Fruit fly (Drosophila melanogaster) Kc167 (cell line): ENCODE results near the gene CG5160.

Source experiments
- Myc ChIP-seq: fragments of >200 bp; optimal IDR thresholded peaks from 2 replicates; lab custom pipeline; 2017; ENCODE audit warnings: missing external identifiers
- h ChIP-seq: fragments of >200 bp; optimal IDR thresholded peaks from 3 replicates; lab custom pipeline; 2018; ENCODE audit warnings: missing external identifiers
- insv ChIP-seq: fragments of >200 bp; optimal IDR thresholded peaks from 3 replicates; lab custom pipeline; 2018; ENCODE audit warnings: missing external identifiers
- psq ChIP-seq: fragments of >200 bp; optimal IDR thresholded peaks from 2 replicates; lab custom pipeline; 2017; ENCODE audit warnings: missing external identifiers
- ttk ChIP-seq: sonication (Bioruptor generic); optimal IDR thresholded peaks from 2 replicates; lab custom pipeline; 2017; ENCODE audit warnings: missing external identifiers

DNA sequence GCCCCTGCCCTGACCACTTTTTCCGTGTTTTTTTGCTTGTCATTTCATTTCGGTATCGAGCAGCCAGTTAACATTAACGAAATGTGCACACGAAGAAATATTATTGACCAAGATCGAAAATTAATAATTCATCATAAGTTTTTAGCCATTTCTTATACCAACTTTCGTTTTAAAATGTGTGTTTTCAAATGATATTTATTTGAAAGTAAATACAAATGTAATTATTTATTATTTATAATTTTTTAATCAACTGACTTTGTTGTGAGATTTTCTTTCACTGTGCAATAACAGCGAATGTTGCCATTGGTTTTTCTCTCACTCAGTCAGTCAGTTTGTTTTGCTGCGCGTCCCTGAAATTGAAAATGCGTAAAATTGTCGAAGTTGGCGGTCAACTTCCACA lies 2.7 kb downstream of the CG5160 start:
- TF ChIP-seq ttk (lab: Kevin White, UChicago) (no peak), h (no peak), insv (no peak), Myc (lab: Kevin White, UChicago) (no peak), psq (no peak)
